Worm (Caenorhabditis elegans): ENCODE results near the gene C17E7.9.
A peak's percentile ranks its signal among the peaks of the same experiment; 100 is the strongest.

Gene C17E7.9

DNA sequence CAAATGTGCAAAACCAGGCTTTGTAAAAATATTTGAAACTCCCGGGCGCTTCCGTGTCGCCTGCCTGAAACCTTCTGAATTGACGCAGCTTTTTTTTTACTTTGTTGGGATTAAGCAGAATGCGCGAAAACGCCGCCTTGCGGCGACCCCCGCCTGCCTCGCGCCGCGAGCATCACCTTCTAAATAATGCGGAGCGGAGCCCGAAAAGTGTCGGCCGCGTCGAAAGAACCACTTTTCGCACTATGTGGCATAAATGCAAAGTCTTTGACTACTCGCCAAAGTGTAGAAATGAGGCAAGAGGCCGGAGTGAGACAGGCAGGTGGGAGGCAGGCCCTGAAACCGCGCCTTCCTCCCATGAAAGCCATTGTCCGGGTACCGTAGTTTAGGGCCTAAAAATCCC is 22.5 kb upstream of the C17E7.9 start:
- TF ChIP-seq lin-35 (GFP tag; optimal IDR thresholded peaks at IDR 0.05) (no peak), nhr-85 (tag) (no peak), fkh-4 (tag; optimal IDR thresholded peaks at IDR 0.05; ENCODE audit: borderline replicate concordance) (no peak), F16B12.6 (tag; optimal IDR thresholded peaks at IDR 0.05) (no peak), fkh-8 (tag; optimal IDR thresholded peaks at IDR 0.05) (no peak), tlp-1 (tag; optimal IDR thresholded peaks at IDR 0.05) (no peak), ceh-8 (GFP tag; optimal IDR thresholded peaks at IDR 0.05) (no peak), blmp-1 (tag; optimal IDR thresholded peaks at IDR 0.05) (no peak), pqm-1 (tag; optimal IDR thresholded peaks at IDR 0.05) (no peak), unc-86 (tag; optimal IDR thresholded peaks at IDR 0.05) (no peak), lir-3 (tag; optimal IDR thresholded peaks at IDR 0.05; ENCODE audit: poor library complexity) (no peak), unc-130 (tag; optimal IDR thresholded peaks at IDR 0.05) (no peak), skn-1 (tag; optimal IDR thresholded peaks at IDR 0.05) (no peak), Y116A8C.19 (tag; optimal IDR thresholded peaks at IDR 0.05; ENCODE audit: borderline replicate concordance) (no peak)

DNA sequence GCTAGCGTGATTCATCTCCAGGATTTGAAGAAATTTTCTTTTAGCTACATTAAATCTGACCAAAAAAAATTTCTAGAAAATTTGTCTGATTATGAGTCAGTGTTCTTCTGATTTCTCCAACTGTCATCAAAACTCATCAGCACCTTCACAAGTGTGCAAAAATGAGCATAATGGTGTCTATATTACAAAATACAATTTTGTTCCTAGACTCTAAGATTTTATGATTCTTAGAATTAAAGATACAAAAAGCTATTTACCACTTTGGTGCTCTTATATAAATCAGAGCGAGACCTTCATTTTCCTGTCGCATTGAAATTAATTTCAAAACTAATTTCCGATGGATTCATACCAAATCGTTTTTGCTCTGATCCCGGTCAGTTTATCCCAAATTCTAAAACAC is 21.8 kb upstream of the C17E7.9 start, which contains the start of gene srx-68:
TSS of gene srx-68 (plus strand) at position 301 of the 400 bp plus-strand sequence.
- no peak for TF ChIP-seq ama-1 (optimal IDR thresholded peaks at IDR 0.05)
- TF ChIP-seq unc-130 (tag; optimal IDR thresholded peaks at IDR 0.05) = no peak
- TF ChIP-seq hpl-2 (GFP tag; optimal IDR thresholded peaks at IDR 0.05) = no peak
- TF ChIP-seq egl-13 (tag; optimal IDR thresholded peaks at IDR 0.05) = no peak
- no peak for TF ChIP-seq snu-23 (GFP tag; optimal IDR thresholded peaks at IDR 0.05)
- TF ChIP-seq sox-4 (tag; optimal IDR thresholded peaks at IDR 0.05) = no peak
- no peak for TF ChIP-seq isw-1 (GFP tag; IDR thresholded peaks at IDR 0.05)
- no peak for TF ChIP-seq lir-3 (tag; optimal IDR thresholded peaks at IDR 0.05; ENCODE audit: poor library complexity)
- TF ChIP-seq jun-1 (tag; optimal IDR thresholded peaks at IDR 0.05) = no peak
- no peak for TF ChIP-seq mab-9 (GFP tag; IDR thresholded peaks at IDR 0.05)
- TF ChIP-seq zag-1 (tag; optimal IDR thresholded peaks at IDR 0.05) = no peak
- TF ChIP-seq blmp-1 (tag; optimal IDR thresholded peaks at IDR 0.05) = no peak
- TF ChIP-seq nhr-71 (tag; optimal IDR thresholded peaks at IDR 0.05) = no peak
- TF ChIP-seq fkh-8 (tag; optimal IDR thresholded peaks at IDR 0.05) = no peak
- TF ChIP-seq nhr-237 (tag; optimal IDR thresholded peaks at IDR 0.05) = no peak
- no peak for TF ChIP-seq nhr-19 (GFP tag; conservative IDR thresholded peaks at IDR 0.05)
- TF ChIP-seq mep-1 (tag; optimal IDR thresholded peaks at IDR 0.05) = no peak
- TF ChIP-seq nhr-76 (tag; optimal IDR thresholded peaks at IDR 0.05) = no peak
- no peak for TF ChIP-seq nhr-47 (tag; optimal IDR thresholded peaks at IDR 0.05)
- no peak for TF ChIP-seq zip-4 (GFP tag; optimal IDR thresholded peaks at IDR 0.05)

DNA sequence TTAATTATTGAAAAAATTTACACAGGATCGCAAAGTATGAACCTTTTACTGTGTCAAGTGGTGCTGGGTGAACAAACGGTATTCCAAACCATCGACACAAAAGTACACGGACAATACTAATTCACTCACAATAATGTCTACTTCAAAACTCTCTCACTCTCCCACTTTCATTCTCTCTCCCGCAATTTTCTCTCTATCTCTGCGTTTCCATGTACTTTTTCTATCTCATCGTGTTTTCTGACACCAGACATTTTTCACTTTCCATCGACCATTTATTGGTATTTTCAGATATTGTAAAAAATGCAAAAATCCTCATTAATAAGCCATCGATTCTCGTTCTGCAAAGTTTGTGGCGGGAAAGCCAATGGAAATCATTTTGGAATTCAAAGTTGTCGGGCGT is 15.2 kb upstream of the C17E7.9 start, which contains the start of gene nhr-156:
TSS of gene nhr-156 (plus strand) at position 266 of the 400 bp plus-strand sequence.
- TF ChIP-seq skn-1 (tag; optimal IDR thresholded peaks at IDR 0.05) (no peak), ztf-11 (tag; optimal IDR thresholded peaks at IDR 0.05) (no peak), blmp-1 (tag; optimal IDR thresholded peaks at IDR 0.05) (peak; percentile 78), efl-1 (optimal IDR thresholded peaks at IDR 0.05) (peak in 1 of 2 experiments; percentile 22), efl-1 (GFP tag; optimal IDR thresholded peaks at IDR 0.05 in 1 of 2) (peak in 1 of 2 experiments; percentile 8), lin-14 (GFP tag; optimal IDR thresholded peaks at IDR 0.05) (no peak), lin-35 (GFP tag; optimal IDR thresholded peaks at IDR 0.05) (peak in 1 of 2 experiments; percentile 13), nhr-237 (tag; optimal IDR thresholded peaks at IDR 0.05) (no peak), nhr-71 (tag; optimal IDR thresholded peaks at IDR 0.05) (no peak), snpc-4 (tag; optimal IDR thresholded peaks at IDR 0.05) (no peak), nhr-19 (GFP tag; conservative IDR thresholded peaks at IDR 0.05) (no peak), tlp-1 (tag; optimal IDR thresholded peaks at IDR 0.05) (no peak), fkh-8 (tag; optimal IDR thresholded peaks at IDR 0.05) (no peak), pax-3 (tag; optimal IDR thresholded peaks at IDR 0.05) (no peak), nhr-85 (tag) (peak; percentile 64), rnt-1 (tag; optimal IDR thresholded peaks at IDR 0.05) (peak; percentile 11), ceh-8 (GFP tag; optimal IDR thresholded peaks at IDR 0.05) (no peak), pqm-1 (tag; optimal IDR thresholded peaks at IDR 0.05) (no peak), lin-13 (GFP tag; optimal IDR thresholded peaks at IDR 0.05) (no peak), dpl-1 (GFP tag; optimal IDR thresholded peaks at IDR 0.05) (peak in 1 of 3 experiments; percentile 9), zip-4 (GFP tag; optimal IDR thresholded peaks at IDR 0.05) (no peak), unc-30 (tag; optimal IDR thresholded peaks at IDR 0.05) (no peak)
